Fruit fly (Drosophila melanogaster): ENCODE results near the gene CG33648.

The CG33648 gene

dm6 chr2L:14512811-14513389 lies 11.2 kb upstream of the CG33648 start (continued):
- TF ChIP-seq wor (GFP tag; IDR thresholded peaks at IDR 0.05) (0 out of 2 replicates have a peak, but pooled peaks have one; percentile 20), peb (GFP tag; IDR thresholded peaks at IDR 0.05) (0 out of 2 replicates have a peak, but pooled peaks have one; percentile 30), Fer2 (tag; optimal IDR thresholded peaks at IDR 0.05) (no peak), nerfin-1 (tag; optimal IDR thresholded peaks at IDR 0.05) (peak; percentile 75), Spps (tag; optimal IDR thresholded peaks at IDR 0.05) (peak; percentile 65), Scr (GFP tag; IDR thresholded peaks at IDR 0.05; ENCODE audit: partially characterized antibody) (no peak), tap (tag; optimal IDR thresholded peaks at IDR 0.05) (peak; percentile 69), ssp (GFP tag; IDR thresholded peaks at IDR 0.05) (peak; percentile 48; the same call in 1 of the 2 replicates), Xbp1 (GFP tag; optimal IDR thresholded peaks at IDR 0.05) (peak; percentile 81), CG2678 (tag; optimal IDR thresholded peaks at IDR 0.05) (peak; percentile 75), CG2116 (GFP tag; optimal IDR thresholded peaks at IDR 0.05) (peak; percentile 49), CG17568 (GFP tag; optimal IDR thresholded peaks at IDR 0.05) (peak; percentile 64), CG7963 (GFP tag; IDR thresholded peaks at IDR 0.05; ENCODE audit: partially characterized antibody) (no peak), gem (tag; optimal IDR thresholded peaks at IDR 0.05) (peak; percentile 88), Kr (GFP tag; optimal IDR thresholded peaks at IDR 0.05) (peak; percentile 68), otp (GFP tag; IDR thresholded peaks at IDR 0.05) (peak; percentile 71; the same call in 2 of the 3 replicates), aop (GFP tag; IDR thresholded peaks at IDR 0.05) (no peak), knrl (GFP tag; IDR thresholded peaks at IDR 0.05; ENCODE audit: partially characterized antibody) (no peak), CG2199 (GFP tag; IDR thresholded peaks at IDR 0.05) (peak; percentile 79; the same call in 1 of the 3 replicates), pho (GFP tag; optimal IDR thresholded peaks at IDR 0.05) (peak; percentile 23), CG9876 (GFP tag; optimal IDR thresholded peaks at IDR 0.05) (peak; percentile 52), jigr1 (GFP tag; IDR thresholded peaks at IDR 0.05) (no peak), CG15269 (tag; optimal IDR thresholded peaks at IDR 0.05) (peak; percentile 46), Optix (GFP tag; IDR thresholded peaks at IDR 0.05) (peak; percentile 69; the same call in 2 of the 3 replicates), ttk (GFP tag; IDR thresholded peaks at IDR 0.05) (peak; percentile 17; the same call in 1 of the 2 replicates), wdn (GFP tag; IDR thresholded peaks at IDR 0.05) (no peak), CG13775 (GFP tag; optimal IDR thresholded peaks at IDR 0.05) (peak; percentile 81), CG17802 (tag; optimal IDR thresholded peaks at IDR 0.05) (peak; percentile 21), kni (GFP tag; optimal IDR thresholded peaks at IDR 0.05) (peak; percentile 65), Chrac-16 (GFP tag; optimal IDR thresholded peaks at IDR 0.05) (peak; percentile 88), ab (GFP tag; optimal IDR thresholded peaks at IDR 0.05) (peak; percentile 70), Oaz (GFP tag; IDR thresholded peaks at IDR 0.05) (no peak), jing (GFP tag; optimal IDR thresholded peaks at IDR 0.05) (peak; percentile 69), usp (GFP tag; optimal IDR thresholded peaks at IDR 0.05) (no peak), CG18011 (GFP tag; optimal IDR thresholded peaks at IDR 0.05) (no peak), CG9817 (tag; optimal IDR thresholded peaks at IDR 0.05) (peak; percentile 26), MESR4 (GFP tag; optimal IDR thresholded peaks at IDR 0.05) (peak; percentile 8), CG32532 (GFP tag; IDR thresholded peaks at IDR 0.05) (no peak), tup (GFP tag; optimal IDR thresholded peaks at IDR 0.05) (peak; percentile 13), psq (GFP tag; optimal IDR thresholded peaks at IDR 0.05) (peak; percentile 4), HLH54F (GFP tag; optimal IDR thresholded peaks at IDR 0.05) (peak; percentile 58), Dbx (GFP tag; IDR thresholded peaks at IDR 0.05) (no peak), tio (GFP tag; optimal IDR thresholded peaks at IDR 0.05) (peak; percentile 78), Oli (tag; optimal IDR thresholded peaks at IDR 0.05) (peak; percentile 84), Gsc (GFP tag; IDR thresholded peaks at IDR 0.05) (no peak), CG4820 (GFP tag; optimal IDR thresholded peaks at IDR 0.05) (peak; percentile 78), Lhr (GFP tag; optimal IDR thresholded peaks at IDR 0.05) (peak; percentile 64), Ptx1 (GFP tag; IDR thresholded peaks at IDR 0.05) (peak; percentile 61), CG30431 (GFP tag; optimal IDR thresholded peaks at IDR 0.05) (peak; percentile 88), CG15514 (GFP tag; optimal IDR thresholded peaks at IDR 0.05) (peak; percentile 22)

Measured in whole organism, embryonic.